In genomic region chrX:2300293-2301068, dm6 we compare ENCODE assay signal across 1 fruit fly cellular context.
TF ChIP-seq lines count a peak whose summit lies in the region.

No protein-coding gene starts in this region.

TF ChIP-seq in whole organism, embryonic, 481 proteins besides CTCF, POLR2A, EP300 and RAD21 (continued from another document):
- TF ChIP-seq CG7372 (GFP tag; IDR thresholded peaks at IDR 0.05; lab: Robert Waterston, UW), result peak; percentile 96
- peak; percentile 93 for TF ChIP-seq az2 (GFP tag; optimal IDR thresholded peaks at IDR 0.05; lab: Kevin White, UChicago)
- TF ChIP-seq vnd (GFP tag; IDR thresholded peaks at IDR 0.05; lab: Robert Waterston, UW; ENCODE audit: partially characterized antibody), result no peak
- TF ChIP-seq Jarid2 (GFP tag; optimal IDR thresholded peaks at IDR 0.05; lab: Kevin White, UChicago), result peak; percentile 83
- TF ChIP-seq cato (GFP tag; optimal IDR thresholded peaks at IDR 0.05; lab: Kevin White, UChicago; ENCODE audit: borderline replicate concordance), result peak; percentile 85
- TF ChIP-seq twi (tag; optimal IDR thresholded peaks at IDR 0.05; lab: Kevin White, UChicago), result peak; percentile 91
- peak; percentile 89 for TF ChIP-seq CG33213 (GFP tag; optimal IDR thresholded peaks at IDR 0.05; lab: Kevin White, UChicago)
- TF ChIP-seq mam (GFP tag; optimal IDR thresholded peaks at IDR 0.05; lab: Kevin White, UChicago), result peak; percentile 89
- TF ChIP-seq CG8281 (tag; optimal IDR thresholded peaks at IDR 0.05; lab: Kevin White, UChicago), result peak; percentile 86
- peak; percentile 96 for TF ChIP-seq CG2875 (GFP tag; optimal IDR thresholded peaks at IDR 0.05; lab: Kevin White, UChicago)
- TF ChIP-seq C15 (GFP tag; IDR thresholded peaks at IDR 0.05; lab: Robert Waterston, UW), result peak; percentile 87; the same call in 2 of the 3 replicates
- TF ChIP-seq da (GFP tag; optimal IDR thresholded peaks at IDR 0.05; lab: Kevin White, UChicago), result peak; percentile 90
- no peak for TF ChIP-seq z (GFP tag; IDR thresholded peaks at IDR 0.05; lab: Robert Waterston, UW)
- peak; percentile 87 for TF ChIP-seq ind (GFP tag; optimal IDR thresholded peaks at IDR 0.05; lab: Kevin White, UChicago)
- 0 out of 2 replicates have a peak, but pooled peaks have one; percentile 25 for TF ChIP-seq CG42726 (GFP tag; IDR thresholded peaks at IDR 0.05; lab: Robert Waterston, UW; ENCODE audit: partially characterized antibody)
- TF ChIP-seq slp2 (GFP tag; optimal IDR thresholded peaks at IDR 0.05; lab: Kevin White, UChicago), result peak; percentile 95
- TF ChIP-seq CG18619 (GFP tag; optimal IDR thresholded peaks at IDR 0.05; lab: Kevin White, UChicago), result peak; percentile 93
- peak; percentile 83 for TF ChIP-seq E2f2 (GFP tag; IDR thresholded peaks at IDR 0.05; lab: Robert Waterston, UW)
- TF ChIP-seq CG18599 (GFP tag; optimal IDR thresholded peaks at IDR 0.05; lab: Kevin White, UChicago), result peak; percentile 94
- TF ChIP-seq CG7357 (GFP tag; IDR thresholded peaks at IDR 0.05; lab: Robert Waterston, UW), result peak; percentile 89
- TF ChIP-seq Dp (GFP tag; optimal IDR thresholded peaks at IDR 0.05; lab: Kevin White, UChicago), result peak; percentile 30
- TF ChIP-seq CG8765 (GFP tag; IDR thresholded peaks at IDR 0.05; lab: Robert Waterston, UW), result peak; percentile 87
- peak; percentile 85 for TF ChIP-seq Side (GFP tag; optimal IDR thresholded peaks at IDR 0.05; lab: Kevin White, UChicago)
- TF ChIP-seq Bdp1 (GFP tag; optimal IDR thresholded peaks at IDR 0.05; lab: Kevin White, UChicago), result peak; percentile 89
- TF ChIP-seq tgo (GFP tag; IDR thresholded peaks at IDR 0.05; lab: Robert Waterston, UW), result peak; percentile 96
- TF ChIP-seq CG8359 (GFP tag; optimal IDR thresholded peaks at IDR 0.05; lab: Kevin White, UChicago; ENCODE audit: borderline replicate concordance), result peak; percentile 79
- TF ChIP-seq CG10147 (GFP tag; optimal IDR thresholded peaks at IDR 0.05; lab: Kevin White, UChicago), result peak; percentile 84
- peak; percentile 4 for TF ChIP-seq gfzf (GFP tag; optimal IDR thresholded peaks at IDR 0.05; lab: Kevin White, UChicago)
- peak; percentile 93 for TF ChIP-seq bab2 (GFP tag; optimal IDR thresholded peaks at IDR 0.05; lab: Kevin White, UChicago)
- TF ChIP-seq CG13424 (tag; optimal IDR thresholded peaks at IDR 0.05; lab: Kevin White, UChicago), result peak; percentile 93
- TF ChIP-seq bowl (GFP tag; IDR thresholded peaks at IDR 0.05; lab: Robert Waterston, UW), result peak; percentile 96
- peak; percentile 58 for TF ChIP-seq exex (tag; optimal IDR thresholded peaks at IDR 0.05; lab: Kevin White, UChicago)
- TF ChIP-seq H2.0 (GFP tag; IDR thresholded peaks at IDR 0.05; lab: Robert Waterston, UW), result peak; percentile 98
